Fruit fly (Drosophila melanogaster) whole organism: ENCODE measurements around the gene wge.

Experiments
- CG8478 ChIP-seq: fragments of >200 bp; optimal IDR thresholded peaks from 2 replicates; lab custom pipeline; 2018; ENCODE audit warnings: inconsistent platforms
- Dll ChIP-seq: fragments of >200 bp; optimal IDR thresholded peaks from 2 replicates; lab custom pipeline; 2017
- EcR ChIP-seq, 2 experiments: fragments of >200 bp; optimal IDR thresholded peaks; 2 replicates each; lab custom pipeline; 2017; ENCODE audit warnings: missing biosample characterization in 2 of 2, missing genetic modification characterization in 2 of 2, missing genetic modification reagents in 2 of 2
- pan ChIP-seq: fragments of >200 bp; optimal IDR thresholded peaks from 2 replicates; lab custom pipeline; 2017
- psq ChIP-seq: fragments of >200 bp; optimal IDR thresholded peaks from 2 replicates; lab custom pipeline; 2017
- usp ChIP-seq: fragments of >200 bp; optimal IDR thresholded peaks from 2 replicates; lab custom pipeline; 2017; ENCODE audit warnings: missing biosample characterization, missing genetic modification characterization, mixed read lengths

wge gene

dm6 chr3R:22720808-22721306 is at the start of gene wge:
wge (minus strand) TSS chr3R:22721150.
- TF ChIP-seq pan (lab: Kevin White, UChicago) (no peak), CG8478 (lab: Kevin White, UChicago) (no peak), psq (lab: Kevin White, UChicago) (no peak), usp (no peak), Dll (lab: Kevin White, UChicago) (no peak), EcR (GFP tag; optimal IDR thresholded peaks at IDR 0.05; lab: Kevin White, UChicago) (no peak)

DNA sequence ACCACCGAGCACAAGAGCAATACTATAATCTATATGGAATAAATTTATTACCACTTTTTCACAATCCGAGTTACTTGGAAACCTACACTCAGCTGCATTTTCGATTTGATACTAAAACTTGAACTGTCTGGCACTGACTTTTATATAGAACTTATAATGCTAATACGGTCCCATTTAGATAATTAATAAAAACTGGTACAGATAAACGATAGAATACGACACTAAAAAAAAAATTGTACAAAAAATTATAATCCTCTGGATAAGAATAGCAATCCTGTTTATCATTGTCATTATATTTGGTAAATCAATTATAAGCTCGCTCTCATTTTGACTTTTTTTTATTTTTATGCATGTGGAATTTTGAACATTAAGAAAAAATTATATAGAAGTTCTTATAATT is 49.3 kb upstream of the wge start, which contains the start of gene CG43093:
TSS of gene CG43093 (minus strand) at position 101 of the 400 bp plus-strand sequence.
- no peak for TF ChIP-seq usp
- no peak for TF ChIP-seq CG8478 (lab: Kevin White, UChicago)
- no peak for TF ChIP-seq pan (lab: Kevin White, UChicago)
- TF ChIP-seq EcR (GFP tag; optimal IDR thresholded peaks at IDR 0.05; lab: Kevin White, UChicago), result no peak
- TF ChIP-seq psq (lab: Kevin White, UChicago), result no peak
- no peak for TF ChIP-seq Dll (lab: Kevin White, UChicago)

DNA sequence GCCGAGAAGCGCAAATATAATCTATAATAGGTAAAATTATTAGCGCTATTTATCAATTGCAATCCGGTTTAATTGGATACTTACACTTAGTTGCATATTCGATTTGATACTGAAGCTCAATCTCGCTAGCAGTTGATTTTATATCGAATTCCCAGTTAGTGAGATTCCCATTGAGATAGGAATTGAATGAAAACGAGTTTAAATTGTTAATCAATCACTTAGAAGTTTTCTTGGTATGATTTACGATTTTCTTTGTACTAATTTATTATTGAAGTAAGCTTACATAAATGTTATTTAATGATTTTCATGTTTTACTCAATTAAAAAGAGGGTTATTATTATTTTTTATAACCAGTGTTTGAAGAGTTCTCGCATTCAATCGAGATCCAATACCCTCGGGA is 48.6 kb upstream of the wge start, which contains the start of gene CG43092:
TSS of gene CG43092 (minus strand) at position 101 of the 400 bp plus-strand sequence.
- TF ChIP-seq Dll (lab: Kevin White, UChicago) (no peak), EcR (GFP tag; optimal IDR thresholded peaks at IDR 0.05; lab: Kevin White, UChicago) (no peak), CG8478 (lab: Kevin White, UChicago) (no peak), psq (lab: Kevin White, UChicago) (no peak), usp (no peak), pan (lab: Kevin White, UChicago) (no peak)

DNA sequence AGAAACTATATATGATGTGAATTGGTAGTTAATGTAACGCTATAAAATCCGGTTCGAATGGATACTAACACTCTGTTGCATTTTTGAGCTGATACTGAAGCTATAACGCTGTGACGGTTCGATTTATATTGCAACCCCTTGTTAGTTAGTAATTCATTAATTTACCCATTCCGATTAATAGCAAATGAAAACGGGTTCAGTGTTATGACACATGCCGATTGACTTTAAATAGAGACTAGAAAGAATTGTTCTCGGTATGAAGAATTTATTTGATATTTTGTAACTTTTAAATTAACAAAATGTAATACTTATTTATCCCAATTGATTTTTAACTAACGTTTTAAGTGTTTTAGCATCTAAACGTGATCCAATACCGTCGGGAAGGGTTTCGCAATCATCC is 47.7 kb upstream of the wge start, which contains the start of gene CG43091:
TSS of gene CG43091 (minus strand) at position 101 of the 400 bp plus-strand sequence.
- TF ChIP-seq CG8478 (lab: Kevin White, UChicago), result no peak
- no peak for TF ChIP-seq usp
- no peak for TF ChIP-seq Dll (lab: Kevin White, UChicago)
- TF ChIP-seq EcR (GFP tag; optimal IDR thresholded peaks at IDR 0.05; lab: Kevin White, UChicago), result no peak
- no peak for TF ChIP-seq pan (lab: Kevin White, UChicago)
- TF ChIP-seq psq (lab: Kevin White, UChicago), result no peak

dm6 chr3R:22767599-22767998 is 46.6 kb upstream of the wge start, which contains the start of gene CG13841:
CG13841 (minus strand) TSS chr3R:22767699.
- TF ChIP-seq psq (lab: Kevin White, UChicago) (no peak), EcR (GFP tag; optimal IDR thresholded peaks at IDR 0.05; lab: Kevin White, UChicago) (no peak), pan (lab: Kevin White, UChicago) (no peak), usp (no peak)

dm6 chr3R:22766072-22766471 is 45.1 kb upstream of the wge start, which contains the start of gene Nepl15:
Nepl15 (minus strand) TSS chr3R:22766172.
- no peak for TF ChIP-seq pan (lab: Kevin White, UChicago)
- no peak for TF ChIP-seq CG8478 (lab: Kevin White, UChicago)

dm6 chr3R:22763587-22763986 is 42.6 kb upstream of the wge start, which contains the start of gene Nepl14:
Nepl14 (minus strand) TSS chr3R:22763711.
- TF ChIP-seq usp, result no peak

DNA sequence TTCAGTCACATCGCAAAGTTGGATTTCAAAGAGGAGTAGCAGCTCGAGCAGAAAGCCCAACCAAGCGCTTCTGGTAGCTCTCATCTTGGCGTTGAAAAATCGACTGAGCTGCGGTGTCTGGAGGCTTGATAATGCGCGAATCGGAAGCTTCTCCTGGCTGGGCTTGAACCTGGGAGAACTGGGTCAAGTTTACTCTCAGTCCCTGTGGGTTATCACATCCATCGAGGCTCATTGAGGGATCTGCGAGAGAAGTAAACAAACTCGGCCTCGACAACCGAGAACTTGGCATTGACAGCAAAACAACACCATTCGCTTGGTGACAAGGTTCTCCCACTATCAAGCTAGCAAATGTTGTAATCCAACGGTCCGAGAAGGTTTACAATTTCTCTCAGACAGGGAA is 40.0 kb upstream of the wge start, which contains the start of gene Nepl13:
TSS of gene Nepl13 (minus strand) at position 89 of the 400 bp plus-strand sequence.
- TF ChIP-seq Dll (lab: Kevin White, UChicago) (no peak), psq (lab: Kevin White, UChicago) (no peak)

- TF ChIP-seq Dll (lab: Kevin White, UChicago) (no peak), usp (no peak), EcR (GFP tag; optimal IDR thresholded peaks at IDR 0.05; lab: Kevin White, UChicago) (no peak), pan (lab: Kevin White, UChicago) (no peak), CG8478 (lab: Kevin White, UChicago) (no peak), psq (lab: Kevin White, UChicago) (no peak)
Observed at dm6 chr3R:22757117-22757516, 36.2 kb upstream of the wge start.

- no peak for TF ChIP-seq psq (lab: Kevin White, UChicago)
- TF ChIP-seq pan (lab: Kevin White, UChicago), result no peak
- TF ChIP-seq Dll (lab: Kevin White, UChicago), result no peak
- no peak for TF ChIP-seq EcR (GFP tag; optimal IDR thresholded peaks at IDR 0.05; lab: Kevin White, UChicago)
- no peak for TF ChIP-seq usp
- TF ChIP-seq CG8478 (lab: Kevin White, UChicago), result no peak
Observed at dm6 chr3R:22756289-22756688, 35.3 kb upstream of the wge start.

DNA sequence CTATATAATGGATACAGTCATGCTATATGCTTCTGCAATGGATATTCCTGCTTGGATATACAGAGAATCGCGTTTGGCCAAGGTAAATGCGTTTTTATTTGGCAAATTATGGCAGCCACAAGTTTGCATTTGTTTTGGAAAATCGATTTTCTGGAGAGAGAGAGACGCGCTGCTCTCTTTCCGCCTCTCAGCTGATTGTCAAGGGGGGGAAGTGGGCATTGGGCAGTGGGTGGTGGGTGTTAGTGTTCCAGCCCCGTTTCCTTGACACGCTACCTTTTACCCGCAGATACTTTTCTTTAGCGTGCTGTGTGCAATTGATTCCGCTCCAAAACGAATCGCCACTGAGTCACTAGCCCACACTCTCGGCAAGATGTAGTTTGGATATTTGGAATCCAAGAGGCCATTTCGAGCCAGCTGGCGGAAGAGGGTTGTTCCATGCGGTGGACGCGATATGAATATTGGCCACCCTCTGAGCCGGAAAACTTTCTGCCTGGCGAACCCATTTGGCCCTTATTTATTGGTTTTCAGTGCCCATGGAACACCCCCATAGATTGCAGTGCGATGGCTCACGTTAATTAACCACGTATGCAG is 34.3 kb upstream of the wge start:
- TF ChIP-seq usp, result no peak
- no peak for TF ChIP-seq psq (lab: Kevin White, UChicago)
- peak; percentile 27 for TF ChIP-seq Dll (lab: Kevin White, UChicago)
- no peak for TF ChIP-seq CG8478 (lab: Kevin White, UChicago)

DNA sequence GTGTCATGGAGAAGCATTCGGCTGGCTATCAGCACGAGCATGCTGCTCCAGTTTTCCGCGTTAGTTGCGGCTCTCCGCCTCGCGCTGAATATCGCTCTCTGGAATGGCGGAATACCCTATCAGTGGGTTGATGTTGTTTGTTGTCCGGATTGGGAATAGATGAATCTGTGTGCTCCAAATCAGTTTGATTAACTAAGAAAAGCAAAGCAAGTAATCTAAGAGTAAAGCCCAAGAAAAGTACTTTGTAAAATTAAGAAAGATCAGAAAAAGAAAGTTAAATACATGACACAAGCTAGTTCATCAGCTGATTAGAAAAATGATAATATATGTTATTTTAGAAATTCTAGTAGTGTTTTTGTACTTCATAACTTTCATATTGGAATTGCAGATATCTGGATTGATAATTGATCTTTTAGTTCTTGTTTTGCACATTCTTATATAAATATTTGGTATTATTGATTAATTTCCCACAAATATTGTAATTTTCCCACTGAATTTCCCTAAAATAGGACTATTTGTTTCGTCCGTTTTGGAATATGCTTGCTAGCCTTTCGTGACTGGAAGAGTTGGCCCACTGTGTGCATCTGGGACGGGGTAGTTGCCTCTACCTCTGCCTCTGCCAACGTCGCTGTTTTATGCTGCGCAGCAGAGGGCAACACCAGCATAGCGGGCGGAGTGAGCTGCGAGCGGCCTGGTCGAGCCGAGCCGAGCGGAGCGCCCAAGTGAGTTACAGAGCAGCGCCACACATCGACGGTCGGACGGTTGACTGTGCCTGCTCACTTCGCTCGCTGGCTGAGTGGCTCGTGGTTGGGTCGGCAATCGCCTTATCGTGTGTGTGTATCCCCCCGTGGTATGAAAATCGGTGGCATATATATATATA is 33.2 kb upstream of the wge start:
- TF ChIP-seq EcR (GFP tag; optimal IDR thresholded peaks at IDR 0.05; lab: Kevin White, UChicago) (no peak), pan (lab: Kevin White, UChicago) (no peak), psq (lab: Kevin White, UChicago) (no peak), usp (no peak), CG8478 (lab: Kevin White, UChicago) (no peak), Dll (lab: Kevin White, UChicago) (peak; percentile 61)
